Worm (Caenorhabditis elegans): ENCODE results near the gene R07D5.2.

R07D5.2 gene

ce11 chrX:15070137-15070536, 46.3 kb downstream of the R07D5.2 start:
- TF ChIP-seq C38D4.7 (GFP tag; optimal IDR thresholded peaks at IDR 0.05) (no peak), Y22D7AL.16 (tag; optimal IDR thresholded peaks at IDR 0.05) (no peak), ceh-14 (tag; optimal IDR thresholded peaks at IDR 0.05) (no peak), eyg-1 (tag; optimal IDR thresholded peaks at IDR 0.05) (no peak), K02D7.2 (tag; optimal IDR thresholded peaks at IDR 0.05) (no peak), ceh-6 (GFP tag; optimal IDR thresholded peaks at IDR 0.05) (no peak), nfya-1 (tag; optimal IDR thresholded peaks at IDR 0.05) (no peak), pha-2 (tag; optimal IDR thresholded peaks at IDR 0.05) (no peak), ceh-45 (GFP tag; IDR thresholded peaks at IDR 0.05) (no peak), unc-42 (tag; optimal IDR thresholded peaks at IDR 0.05) (no peak), ttx-3 (tag; optimal IDR thresholded peaks at IDR 0.05) (no peak), sdc-2 (tag; optimal IDR thresholded peaks at IDR 0.05) (no peak), hlh-6 (tag; optimal IDR thresholded peaks at IDR 0.05) (no peak), ceh-19 (GFP tag; optimal IDR thresholded peaks at IDR 0.05) (no peak), gmeb-2 (tag; optimal IDR thresholded peaks at IDR 0.05) (no peak), pha-4 (tag; optimal IDR thresholded peaks at IDR 0.05) (no peak), mec-3 (tag; optimal IDR thresholded peaks at IDR 0.05; ENCODE audit: borderline replicate concordance) (no peak), pqm-1 (tag; optimal IDR thresholded peaks at IDR 0.05) (no peak), ets-4 (tag; optimal IDR thresholded peaks at IDR 0.05) (no peak)

ce11 chrX:15069242-15069641, 47.2 kb downstream of the R07D5.2 start, which contains the start of gene mam-6:
mam-6 (minus strand) TSS chrX:15069342.
- no peak for TF ChIP-seq ztf-16 (tag; optimal IDR thresholded peaks at IDR 0.05)
- TF ChIP-seq tbx-2 (tag; optimal IDR thresholded peaks at IDR 0.05), result no peak
- no peak for TF ChIP-seq ceh-30 (tag; optimal IDR thresholded peaks at IDR 0.05)
- TF ChIP-seq ama-1 (optimal IDR thresholded peaks at IDR 0.05), result no peak
- TF ChIP-seq tbx-7 (tag; optimal IDR thresholded peaks at IDR 0.05), result no peak
- TF ChIP-seq sdc-2 (tag; optimal IDR thresholded peaks at IDR 0.05), result no peak
- TF ChIP-seq zip-5 (tag; optimal IDR thresholded peaks at IDR 0.05), result no peak
- no peak for TF ChIP-seq ceh-2 (tag; optimal IDR thresholded peaks at IDR 0.05)
- no peak for TF ChIP-seq K02D7.2 (tag; optimal IDR thresholded peaks at IDR 0.05)
- no peak for TF ChIP-seq hlh-8 (tag; optimal IDR thresholded peaks at IDR 0.05)
- no peak for TF ChIP-seq eyg-1 (tag; optimal IDR thresholded peaks at IDR 0.05)
- no peak for TF ChIP-seq nfya-1 (tag; optimal IDR thresholded peaks at IDR 0.05)
- TF ChIP-seq hlh-15 (tag; optimal IDR thresholded peaks at IDR 0.05), result no peak

ce11 chrX:15060303-15060702, 56.1 kb downstream of the R07D5.2 start, which contains the start of gene fbxa-96:
fbxa-96 (minus strand) TSS chrX:15060403.
- TF ChIP-seq pros-1 (tag; optimal IDR thresholded peaks at IDR 0.05) (no peak), ceh-9 (tag; optimal IDR thresholded peaks at IDR 0.05) (no peak), sox-4 (tag; optimal IDR thresholded peaks at IDR 0.05) (no peak), fkh-6 (tag; optimal IDR thresholded peaks at IDR 0.05) (no peak), nhr-232 (tag; optimal IDR thresholded peaks at IDR 0.05) (no peak), ceh-30 (tag; optimal IDR thresholded peaks at IDR 0.05) (no peak), lim-6 (tag; optimal IDR thresholded peaks at IDR 0.05) (no peak), tbx-2 (tag; optimal IDR thresholded peaks at IDR 0.05) (no peak), eyg-1 (tag; optimal IDR thresholded peaks at IDR 0.05) (no peak), dve-1 (tag; optimal IDR thresholded peaks at IDR 0.05) (no peak), unc-3 (GFP tag; conservative IDR thresholded peaks at IDR 0.05) (no peak), unc-3 (tag; optimal IDR thresholded peaks at IDR 0.05) (no peak), C08G9.2 (tag; optimal IDR thresholded peaks at IDR 0.05) (no peak), ceh-14 (tag; optimal IDR thresholded peaks at IDR 0.05) (no peak), sox-2 (GFP tag; IDR thresholded peaks at IDR 0.05) (no peak), ceh-22 (tag; optimal IDR thresholded peaks at IDR 0.05) (no peak), che-1 (tag; optimal IDR thresholded peaks at IDR 0.05) (no peak), ceh-6 (GFP tag; optimal IDR thresholded peaks at IDR 0.05) (no peak), fax-1 (tag; optimal IDR thresholded peaks at IDR 0.05) (no peak), ets-4 (tag; optimal IDR thresholded peaks at IDR 0.05) (no peak), K02D7.2 (tag; optimal IDR thresholded peaks at IDR 0.05) (no peak)

All from whole organism, late embryonic.